Fruit fly (Drosophila melanogaster) whole organism, embryonic: Measurements from ENCODE around the gene CG16719.

ENCODE experiments used
- Asciz ChIP-seq: fragments of 200-800 bp; sonication (Bioruptor generic); optimal IDR thresholded peaks from 2 replicates; lab custom pipeline; 2017; ENCODE audit warnings: missing biosample characterization, mild to moderate bottlenecking, missing genetic modification characterization, missing genetic modification reagents
- Blimp-1 ChIP-seq: fragments of 200-800 bp; sonication (Bioruptor generic); optimal IDR thresholded peaks from 3 replicates; lab custom pipeline; 2018; ENCODE audit warnings: missing biosample characterization, missing genetic modification characterization, mild to moderate bottlenecking, moderate library complexity, missing genetic modification reagents
- Bteb2 ChIP-seq: fragments of 200-800 bp; sonication (Bioruptor generic); optimal IDR thresholded peaks from 2 replicates; lab custom pipeline; 2016; ENCODE audit warnings: missing biosample characterization, missing genetic modification characterization
- CG10209 ChIP-seq: fragments of 200-800 bp; sonication (Bioruptor generic); optimal IDR thresholded peaks from 3 replicates; lab custom pipeline; 2017; ENCODE audit warnings: missing biosample characterization, mild to moderate bottlenecking, missing genetic modification characterization, missing genetic modification reagents
- CG13894 ChIP-seq: fragments of 200-800 bp; sonication (Bioruptor generic); optimal IDR thresholded peaks from 3 replicates; lab custom pipeline; 2018; ENCODE audit warnings: missing biosample characterization, mild to moderate bottlenecking, missing genetic modification characterization, moderate library complexity
- CG14965 ChIP-seq: fragments of 200-800 bp; sonication (Bioruptor generic); optimal IDR thresholded peaks from 2 replicates; lab custom pipeline; 2016; ENCODE audit warnings: missing biosample characterization, missing genetic modification characterization, borderline replicate concordance
- CG1529 ChIP-seq: fragments of 200-800 bp; sonication (Bioruptor generic); optimal IDR thresholded peaks from 3 replicates; lab custom pipeline; 2018; ENCODE audit warnings: missing biosample characterization, missing genetic modification characterization
- CG17328 ChIP-seq: fragments of 200-800 bp; sonication (Bioruptor generic); IDR thresholded peaks from 2 replicates; pipeline ENCODE4 v1.3.6; 2022; ENCODE audit warnings: missing biosample characterization, missing genetic modification characterization
- CG17802 ChIP-seq: fragments of 200-800 bp; sonication (Bioruptor generic); optimal IDR thresholded peaks from 2 replicates; lab custom pipeline; 2018; ENCODE audit warnings: missing biosample characterization, mild to moderate bottlenecking, missing genetic modification characterization, moderate library complexity
- CG1832 ChIP-seq: fragments of 200-800 bp; sonication (Bioruptor generic); optimal IDR thresholded peaks from 2 replicates; lab custom pipeline; 2017; ENCODE audit warnings: missing biosample characterization, mild to moderate bottlenecking, missing genetic modification characterization, inconsistent platforms
- CG3407 ChIP-seq: fragments of 200-800 bp; sonication (Bioruptor generic); optimal IDR thresholded peaks from 2 replicates; lab custom pipeline; 2018; ENCODE audit warnings: missing biosample characterization, mild to moderate bottlenecking, missing genetic modification characterization
- CG4360 ChIP-seq: fragments of 200-800 bp; sonication (Bioruptor generic); IDR thresholded peaks from 2 replicates; pipeline ENCODE4 v1.3.6; 2022; ENCODE audit warnings: missing biosample characterization, missing genetic modification characterization
- CG43689 ChIP-seq: fragments of 200-800 bp; sonication (Bioruptor generic); IDR thresholded peaks from 2 replicates; pipeline ENCODE4 v1.3.6; 2022; ENCODE audit warnings: missing biosample characterization, missing genetic modification characterization
- CG6272 ChIP-seq: fragments of 200-800 bp; sonication (Bioruptor generic); IDR thresholded peaks from 2 replicates; pipeline ENCODE4 v1.3.6; 2022; ENCODE audit warnings: missing biosample characterization, missing genetic modification characterization
- CG7745 ChIP-seq: fragments of 200-800 bp; sonication (Bioruptor generic); optimal IDR thresholded peaks from 2 replicates; lab custom pipeline; 2018; ENCODE audit warnings: missing biosample characterization, mild to moderate bottlenecking, missing genetic modification characterization, moderate library complexity
- CG7839 ChIP-seq: fragments of 200-800 bp; sonication (Bioruptor generic); optimal IDR thresholded peaks from 3 replicates; lab custom pipeline; 2018; ENCODE audit warnings: missing biosample characterization, mild to moderate bottlenecking, missing genetic modification characterization, moderate library complexity
- CG9437 ChIP-seq: fragments of 200-800 bp; sonication (Bioruptor generic); optimal IDR thresholded peaks from 2 replicates; lab custom pipeline; 2018; ENCODE audit warnings: missing biosample characterization, mild to moderate bottlenecking, missing genetic modification characterization
- D19B ChIP-seq: fragments of 200-800 bp; sonication (Bioruptor generic); optimal IDR thresholded peaks from 2 replicates; lab custom pipeline; 2017; ENCODE audit warnings: missing biosample characterization, mild to moderate bottlenecking, missing genetic modification characterization
- Elba2 ChIP-seq: fragments of 200-800 bp; sonication (Bioruptor generic); optimal IDR thresholded peaks from 3 replicates; lab custom pipeline; 2016; ENCODE audit warnings: missing biosample characterization, missing genetic modification characterization
- HLH3B ChIP-seq: fragments of 200-800 bp; sonication (Bioruptor generic); IDR thresholded peaks from 2 replicates; pipeline ENCODE4 v1.3.6; 2022; ENCODE audit warnings: missing biosample characterization, missing genetic modification characterization
- Hmr ChIP-seq: fragments of 200-800 bp; sonication (Bioruptor generic); optimal IDR thresholded peaks from 3 replicates; lab custom pipeline; 2017; ENCODE audit warnings: mild to moderate bottlenecking, missing biosample characterization, missing genetic modification reagents, missing genetic modification characterization
- Hr51 ChIP-seq, 2 experiments: fragments of 200-800 bp; sonication (Bioruptor generic); optimal IDR thresholded peaks; 2 replicates in 1 of 2; 3 replicates in 1 of 2; lab custom pipeline; 2016 to 2018; ENCODE audit warnings: missing biosample characterization in 2 of 2, missing genetic modification characterization in 2 of 2, mild to moderate bottlenecking in 1 of 2, moderate library complexity in 1 of 2
- Mad ChIP-seq: fragments of 200-800 bp; sonication (Bioruptor generic); optimal IDR thresholded peaks from 2 replicates; lab custom pipeline; 2016; ENCODE audit warnings: missing biosample characterization, missing genetic modification characterization
- Oli ChIP-seq: fragments of 200-800 bp; sonication (Bioruptor generic); optimal IDR thresholded peaks from 2 replicates; lab custom pipeline; 2018; ENCODE audit warnings: missing biosample characterization, mild to moderate bottlenecking, missing genetic modification characterization, moderate library complexity
- PHDP ChIP-seq: fragments of 200-800 bp; sonication (Bioruptor generic); optimal IDR thresholded peaks from 3 replicates; lab custom pipeline; 2018; ENCODE audit warnings: missing biosample characterization, mild to moderate bottlenecking, missing genetic modification characterization, moderate library complexity
- Poxn ChIP-seq: fragments of 200-800 bp; sonication (Bioruptor generic); IDR thresholded peaks from 2 replicates; pipeline ENCODE4 v1.3.6; 2022; ENCODE audit warnings: missing biosample characterization, missing genetic modification characterization
- TFAM ChIP-seq: fragments of 200-800 bp; sonication (Bioruptor generic); optimal IDR thresholded peaks from 2 replicates; lab custom pipeline; 2017; ENCODE audit warnings: missing biosample characterization, missing genetic modification characterization, inconsistent platforms
- Tbp ChIP-seq: fragments of >200 bp; optimal IDR thresholded peaks from 2 replicates; lab custom pipeline; 2018; ENCODE audit warnings: missing biosample characterization, missing genetic modification characterization
- Trl ChIP-seq, 3 experiments: fragments of >200 bp in 2 of 3; fragments of 200-800 bp in 1 of 3; sonication (Bioruptor generic) in 1 of 3; optimal IDR thresholded peaks; 2 replicates in 1 of 3; 3 replicates in 2 of 3; lab custom pipeline; 2016 to 2017; ENCODE audit warnings: missing biosample characterization in 1 of 3, missing genetic modification characterization in 1 of 3
- Usf ChIP-seq: fragments of 200-800 bp; sonication (Bioruptor generic); optimal IDR thresholded peaks from 2 replicates; lab custom pipeline; 2017; ENCODE audit warnings: missing genotype, missing biosample characterization, missing genetic modification characterization
- amos ChIP-seq: fragments of 200-800 bp; sonication (Bioruptor generic); IDR thresholded peaks from 2 replicates; pipeline ENCODE4 v1.3.6; 2022; ENCODE audit warnings: missing biosample characterization, missing genetic modification characterization; ENCODE audit not compliant: partially characterized antibody
- crc ChIP-seq: fragments of 200-800 bp; sonication (Bioruptor generic); optimal IDR thresholded peaks from 2 replicates; lab custom pipeline; 2016; ENCODE audit warnings: missing biosample characterization, missing genetic modification characterization
- crp ChIP-seq, 2 experiments: fragments of 200-800 bp; sonication (Bioruptor generic); optimal IDR thresholded peaks; 2 replicates in 1 of 2; 3 replicates in 1 of 2; lab custom pipeline; 2017; ENCODE audit warnings: missing biosample characterization in 2 of 2, missing genetic modification characterization in 2 of 2, mild to moderate bottlenecking in 1 of 2, moderate library complexity in 1 of 2
- dati ChIP-seq: fragments of 200-800 bp; sonication (Bioruptor generic); IDR thresholded peaks from 2 replicates; pipeline ENCODE4 v1.3.6; 2022; ENCODE audit warnings: missing biosample characterization, missing genetic modification characterization
- disco-r ChIP-seq: fragments of 200-800 bp; sonication (Bioruptor generic); optimal IDR thresholded peaks from 2 replicates; lab custom pipeline; 2016; ENCODE audit warnings: missing biosample characterization, missing genetic modification characterization
- emc ChIP-seq: fragments of 200-800 bp; sonication (Bioruptor generic); optimal IDR thresholded peaks from 2 replicates; lab custom pipeline; 2016; ENCODE audit warnings: missing biosample characterization, missing genetic modification characterization
- esg ChIP-seq: fragments of 200-800 bp; sonication (Bioruptor generic); conservative IDR thresholded peaks from 2 replicates; pipeline ENCODE4 v1.3.6; 2022; ENCODE audit warnings: missing biosample characterization, missing genetic modification characterization
- fd3F ChIP-seq: fragments of 200-800 bp; sonication (Bioruptor generic); optimal IDR thresholded peaks from 2 replicates; lab custom pipeline; 2018; ENCODE audit warnings: missing biosample characterization, mild to moderate bottlenecking, missing genetic modification characterization, moderate library complexity
- gsb-n ChIP-seq: fragments of 200-800 bp; sonication (Bioruptor generic); optimal IDR thresholded peaks from 3 replicates; lab custom pipeline; 2018; ENCODE audit warnings: missing biosample characterization, mild to moderate bottlenecking, missing genetic modification characterization
- ham ChIP-seq: fragments of 200-800 bp; sonication (Bioruptor generic); IDR thresholded peaks from 2 replicates; pipeline ENCODE4 v1.3.6; 2022; ENCODE audit warnings: missing biosample characterization, missing genetic modification characterization
- hth ChIP-seq: fragments of >200 bp; optimal IDR thresholded peaks from 2 replicates; lab custom pipeline; 2017; ENCODE audit warnings: inconsistent platforms
- lmd ChIP-seq: fragments of 200-800 bp; sonication (Bioruptor generic); IDR thresholded peaks from 2 replicates; pipeline ENCODE4 v1.3.6; 2022; ENCODE audit warnings: missing biosample characterization, missing genetic modification characterization
- rib ChIP-seq: fragments of 200-800 bp; sonication (Bioruptor generic); IDR thresholded peaks from 2 replicates; pipeline ENCODE4 v1.3.6; 2022; ENCODE audit warnings: missing biosample characterization, missing genetic modification characterization
- run ChIP-seq: fragments of 200-800 bp; sonication (Bioruptor generic); optimal IDR thresholded peaks from 3 replicates; lab custom pipeline; 2018; ENCODE audit warnings: missing biosample characterization, mild to moderate bottlenecking, missing genetic modification characterization
- sisA ChIP-seq: fragments of 200-800 bp; sonication (Bioruptor generic); IDR thresholded peaks from 2 replicates; pipeline ENCODE4 v1.3.6; 2022; ENCODE audit warnings: missing biosample characterization, missing genetic modification characterization
- slp2 ChIP-seq: fragments of 200-800 bp; sonication (Bioruptor generic); optimal IDR thresholded peaks from 2 replicates; lab custom pipeline; 2016; ENCODE audit warnings: missing biosample characterization, missing genetic modification characterization
- ssp ChIP-seq: fragments of 200-800 bp; sonication (Bioruptor generic); IDR thresholded peaks from 2 replicates; pipeline ENCODE4 v1.3.6; 2022; ENCODE audit warnings: missing biosample characterization, missing genetic modification characterization
- sug ChIP-seq: fragments of 200-800 bp; optimal IDR thresholded peaks from 2 replicates; lab custom pipeline; 2019; ENCODE audit warnings: missing biosample characterization, mild to moderate bottlenecking, missing genetic modification characterization, moderate library complexity
- unc-4 ChIP-seq: fragments of 200-800 bp; sonication (Bioruptor generic); IDR thresholded peaks from 2 replicates; pipeline ENCODE4 v1.3.6; 2022; ENCODE audit warnings: missing biosample characterization, missing genetic modification characterization; ENCODE audit not compliant: partially characterized antibody

The CG16719 gene

DNA sequence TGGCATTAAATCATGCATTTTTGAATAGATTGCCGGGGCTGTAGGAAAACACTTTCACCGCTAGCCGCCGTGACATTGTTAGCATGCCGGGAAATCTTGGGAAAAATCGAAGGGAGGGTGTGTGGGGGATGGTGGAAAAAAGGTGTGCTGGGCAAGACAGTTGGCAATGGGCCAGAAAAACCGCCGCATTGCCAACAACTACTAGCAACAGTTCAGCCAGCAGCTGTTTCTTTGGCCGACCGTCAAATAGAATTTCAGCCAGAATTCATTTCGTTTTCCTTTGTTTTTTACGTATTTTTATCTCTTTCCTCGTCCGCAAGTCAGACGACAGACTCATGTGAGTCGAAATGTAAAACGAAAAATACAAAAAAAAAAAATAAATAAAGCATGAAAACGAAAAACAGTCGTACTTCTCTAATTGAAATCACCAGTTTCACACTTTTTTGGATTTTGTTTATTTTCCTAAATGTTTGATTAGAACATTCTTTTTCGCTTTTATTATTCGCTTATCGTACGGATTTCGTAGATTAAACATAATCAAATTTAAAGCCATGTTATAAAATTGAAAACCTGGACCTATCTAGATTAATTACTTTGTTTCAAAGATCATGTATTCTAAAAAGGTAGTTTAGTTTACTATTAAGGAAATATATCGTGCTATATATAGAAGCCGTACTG is 6.0 kb downstream of the CG16719 start (continued):
- TF ChIP-seq PHDP (tag; lab: Kevin White, UChicago), result peak; percentile 65
- TF ChIP-seq Hr51 (GFP tag; optimal IDR thresholded peaks at IDR 0.05; lab: Kevin White, UChicago), result peak in 1 of 2 experiments; percentile 59
- no peak for TF ChIP-seq CG14965 (GFP tag; lab: Kevin White, UChicago)
- no peak for TF ChIP-seq Usf (GFP tag; lab: Kevin White, UChicago)
- TF ChIP-seq hth, result no peak
- peak; percentile 39 for TF ChIP-seq D19B
- TF ChIP-seq sug, result no peak
- no peak for TF ChIP-seq CG7745 (tag; lab: Kevin White, UChicago)
- TF ChIP-seq esg (GFP tag; lab: Robert Waterston, UW), result no peak; the same call in 1 of the 2 replicates
- TF ChIP-seq CG6272 (GFP tag; lab: Robert Waterston, UW), result no peak
- TF ChIP-seq CG9437 (GFP tag; lab: Kevin White, UChicago), result no peak
- TF ChIP-seq gsb-n (tag; lab: Kevin White, UChicago), result no peak
- no peak for TF ChIP-seq slp2 (GFP tag; lab: Kevin White, UChicago)
- no peak for TF ChIP-seq dati (GFP tag; lab: Robert Waterston, UW)
- TF ChIP-seq CG7839 (tag; lab: Kevin White, UChicago), result peak; percentile 64
- TF ChIP-seq TFAM (GFP tag; lab: Kevin White, UChicago), result no peak
- no peak for TF ChIP-seq ham (GFP tag; lab: Robert Waterston, UW)
- no peak for TF ChIP-seq HLH3B (GFP tag; lab: Robert Waterston, UW)
- no peak for TF ChIP-seq CG1832 (GFP tag; lab: Kevin White, UChicago)
- TF ChIP-seq ssp (GFP tag; lab: Robert Waterston, UW), result no peak
- TF ChIP-seq run (tag; lab: Kevin White, UChicago), result no peak
- TF ChIP-seq Mad (GFP tag; lab: Kevin White, UChicago), result no peak
- no peak for TF ChIP-seq sisA (GFP tag; lab: Robert Waterston, UW)
- TF ChIP-seq Blimp-1 (GFP tag; lab: Kevin White, UChicago), result no peak
- TF ChIP-seq CG43689, result no peak
- peak; percentile 45 for TF ChIP-seq fd3F (GFP tag; lab: Kevin White, UChicago)
- TF ChIP-seq Bteb2 (GFP tag; lab: Kevin White, UChicago), result peak; percentile 39
- TF ChIP-seq CG4360 (GFP tag; lab: Robert Waterston, UW), result no peak
- no peak for TF ChIP-seq rib
- no peak for TF ChIP-seq unc-4
- TF ChIP-seq emc (GFP tag; lab: Kevin White, UChicago), result no peak
- TF ChIP-seq crp (GFP tag; optimal IDR thresholded peaks at IDR 0.05; lab: Kevin White, UChicago), result no peak
- TF ChIP-seq crc, result peak; percentile 8
- TF ChIP-seq Trl (optimal IDR thresholded peaks at IDR 0.05; lab: Kevin White, UChicago), result no peak
- no peak for TF ChIP-seq Trl (GFP tag; optimal IDR thresholded peaks at IDR 0.05; lab: Kevin White, UChicago)
- TF ChIP-seq Hmr (GFP tag; lab: Kevin White, UChicago), result peak; percentile 51
- no peak for TF ChIP-seq Tbp (GFP tag; lab: Kevin White, UChicago)
- no peak for TF ChIP-seq CG3407 (GFP tag; lab: Kevin White, UChicago)
- TF ChIP-seq CG17802 (tag; lab: Kevin White, UChicago), result no peak
- TF ChIP-seq disco-r (GFP tag; lab: Kevin White, UChicago), result no peak
- no peak for TF ChIP-seq amos (GFP tag; lab: Robert Waterston, UW)
- no peak; the same call in 1 of the 2 replicates for TF ChIP-seq lmd (GFP tag; lab: Robert Waterston, UW)
- no peak for TF ChIP-seq Elba2 (GFP tag; lab: Kevin White, UChicago)
- no peak for TF ChIP-seq CG13894 (tag; lab: Kevin White, UChicago)
- peak; percentile 43 for TF ChIP-seq Oli (tag; lab: Kevin White, UChicago)
- TF ChIP-seq CG1529 (GFP tag; lab: Kevin White, UChicago), result no peak
- no peak for TF ChIP-seq Asciz
- TF ChIP-seq Poxn (GFP tag; lab: Robert Waterston, UW), result no peak
- TF ChIP-seq CG10209, result peak; percentile 46
- no peak for TF ChIP-seq CG17328 (GFP tag; lab: Robert Waterston, UW)
